Fruit fly (Drosophila melanogaster): ENCODE data around the gene IP3K1.

DNA sequence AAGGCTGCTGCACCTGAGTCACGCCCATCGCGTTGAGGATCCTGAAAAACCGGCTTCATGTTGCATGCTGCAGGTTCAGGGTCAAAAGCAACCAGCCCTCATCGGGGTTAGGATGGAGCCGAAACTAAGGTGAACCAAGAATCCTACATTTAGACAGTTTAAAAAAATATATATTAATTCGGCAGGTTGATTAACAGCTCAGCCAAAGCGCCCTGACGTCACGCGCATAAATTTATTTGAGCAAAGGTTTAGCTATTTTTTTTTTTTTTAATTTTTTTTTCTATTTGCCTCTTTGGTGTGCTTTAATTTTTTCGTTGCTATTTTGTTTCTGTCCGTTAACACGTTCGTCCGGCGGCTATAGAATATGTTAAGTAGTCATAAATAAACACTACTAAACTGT lies 2.3 kb downstream of the IP3K1 start:
- TF ChIP-seq CTCF (optimal IDR thresholded peaks at IDR 0.05) (no peak), CG8478 (optimal IDR thresholded peaks at IDR 0.05) (no peak)
